Worm (Caenorhabditis elegans) whole organism, L2 larva: ENCODE results near the gene fbxl-4.

ENCODE experiments used
- C34F6.9 ChIP-seq: fragments of 150-350 bp; optimal IDR thresholded peaks from 2 replicates; lab custom pipeline; 2014; ENCODE audit warnings: missing biosample characterization, missing genetic modification characterization
- R02D3.7 ChIP-seq: fragments of 150-350 bp; optimal IDR thresholded peaks from 2 replicates; lab custom pipeline; 2014; ENCODE audit warnings: missing biosample characterization, missing genetic modification characterization
- Y55F3AM.14 ChIP-seq: fragments of 200-800 bp; sonication (Bioruptor generic); optimal IDR thresholded peaks from 2 replicates; lab custom pipeline; 2018; ENCODE audit warnings: mild to moderate bottlenecking, missing genetic modification characterization, missing compliant biosample characterization
- alr-1 ChIP-seq: fragments of 150-350 bp; optimal IDR thresholded peaks from 2 replicates; lab custom pipeline; 2014; ENCODE audit warnings: missing biosample characterization, missing genetic modification characterization
- aly-2 ChIP-seq: fragments of 150-350 bp; optimal IDR thresholded peaks from 2 replicates; lab custom pipeline; 2014; ENCODE audit warnings: missing biosample characterization, missing genetic modification characterization
- ama-1 ChIP-seq: fragments of 150-350 bp; optimal IDR thresholded peaks from 2 replicates; lab custom pipeline; 2018; ENCODE audit warnings: inconsistent platforms
- blmp-1 ChIP-seq: sonication (generic microtip); optimal IDR thresholded peaks from 2 replicates; lab custom pipeline; 2017; ENCODE audit warnings: missing genetic modification characterization, mild to moderate bottlenecking, missing compliant biosample characterization, antibody characterized with exemption, moderate library complexity; ENCODE audit not compliant: insufficient read depth
- ceh-16 ChIP-seq: fragments of 150-350 bp; optimal IDR thresholded peaks from 2 replicates; lab custom pipeline; 2014; ENCODE audit warnings: missing biosample characterization, missing genetic modification characterization
- ceh-82 ChIP-seq: fragments of 150-350 bp; optimal IDR thresholded peaks from 2 replicates; lab custom pipeline; 2014; ENCODE audit warnings: missing biosample characterization, missing genetic modification characterization
- crh-2 ChIP-seq: sonication (generic microtip); optimal IDR thresholded peaks from 2 replicates; lab custom pipeline; 2017; ENCODE audit warnings: missing biosample characterization, missing genetic modification characterization
- dmd-4 ChIP-seq: sonication (generic microtip); optimal IDR thresholded peaks from 2 replicates; lab custom pipeline; 2017; ENCODE audit warnings: missing biosample characterization, missing genetic modification characterization
- egl-27 ChIP-seq: sonication (generic microtip); optimal IDR thresholded peaks from 3 replicates; lab custom pipeline; 2017; ENCODE audit warnings: missing biosample characterization, missing genetic modification reagents, missing genetic modification characterization
- elt-1 ChIP-seq: fragments of 150-350 bp; optimal IDR thresholded peaks from 2 replicates; lab custom pipeline; 2014; ENCODE audit warnings: missing biosample characterization, missing genetic modification characterization
- elt-3 ChIP-seq: sonication (generic microtip); optimal IDR thresholded peaks from 2 replicates; lab custom pipeline; 2017; ENCODE audit warnings: missing biosample characterization, missing genetic modification characterization
- fos-1 ChIP-seq: fragments of 150-350 bp; optimal IDR thresholded peaks from 2 replicates; lab custom pipeline; 2014; ENCODE audit warnings: missing biosample characterization, missing genetic modification characterization
- gmeb-1 ChIP-seq: fragments of 150-350 bp; optimal IDR thresholded peaks from 2 replicates; lab custom pipeline; 2014; ENCODE audit warnings: missing biosample characterization, missing genetic modification characterization
- mbf-1 ChIP-seq: sonication (generic microtip); optimal IDR thresholded peaks from 2 replicates; lab custom pipeline; 2017; ENCODE audit warnings: missing biosample characterization, missing genetic modification characterization
- mdl-1 ChIP-seq, 2 experiments: fragments of 150-350 bp in 1 of 2; sonication (generic microtip) in 1 of 2; optimal IDR thresholded peaks; 2 replicates each; lab custom pipeline; 2017; ENCODE audit warnings: missing biosample characterization in 2 of 2, missing genetic modification characterization in 2 of 2
- nhr-10 ChIP-seq: sonication (generic microtip); optimal IDR thresholded peaks from 2 replicates; lab custom pipeline; 2017; ENCODE audit warnings: missing biosample characterization, missing genetic modification characterization
- nhr-12 ChIP-seq: fragments of 150-350 bp; optimal IDR thresholded peaks from 2 replicates; lab custom pipeline; 2014; ENCODE audit warnings: missing biosample characterization, missing genetic modification characterization
- nhr-129 ChIP-seq: fragments of 150-350 bp; optimal IDR thresholded peaks from 2 replicates; lab custom pipeline; 2014; ENCODE audit warnings: missing biosample characterization, missing genetic modification characterization
- nhr-21 ChIP-seq: fragments of 150-350 bp; optimal IDR thresholded peaks from 2 replicates; lab custom pipeline; 2014; ENCODE audit warnings: missing biosample characterization, missing genetic modification characterization
- nhr-23 ChIP-seq: fragments of 150-350 bp; optimal IDR thresholded peaks from 2 replicates; lab custom pipeline; 2014; ENCODE audit warnings: missing biosample characterization, missing genetic modification reagents, missing genetic modification characterization
- nhr-6 ChIP-seq: fragments of 150-350 bp; optimal IDR thresholded peaks from 2 replicates; lab custom pipeline; 2014; ENCODE audit warnings: missing biosample characterization, missing genetic modification characterization
- nhr-77 ChIP-seq: fragments of 150-350 bp; optimal IDR thresholded peaks from 2 replicates; lab custom pipeline; 2014; ENCODE audit warnings: missing biosample characterization, missing genetic modification characterization
- peb-1 ChIP-seq: fragments of 150-350 bp; optimal IDR thresholded peaks from 2 replicates; lab custom pipeline; 2014; ENCODE audit warnings: missing biosample characterization, missing genetic modification characterization
- sem-4 ChIP-seq: fragments of 150-350 bp; optimal IDR thresholded peaks from 2 replicates; lab custom pipeline; 2014; ENCODE audit warnings: missing biosample characterization, missing genetic modification reagents, missing genetic modification characterization
- skn-1 ChIP-seq: sonication (generic microtip); optimal IDR thresholded peaks from 2 replicates; lab custom pipeline; 2017; ENCODE audit warnings: missing biosample characterization, missing genetic modification characterization
- sma-3 ChIP-seq: sonication (generic microtip); optimal IDR thresholded peaks from 2 replicates; lab custom pipeline; 2016; ENCODE audit warnings: missing genetic modification reagents, missing genetic modification characterization, missing compliant biosample characterization
- sma-9 ChIP-seq, 2 experiments: fragments of 150-350 bp in 1 of 2; sonication (generic microtip) in 1 of 2; optimal IDR thresholded peaks; 2 replicates each; lab custom pipeline; 2014 to 2016; ENCODE audit warnings: missing genetic modification characterization in 2 of 2, mild to moderate bottlenecking in 1 of 2, missing biosample characterization in 1 of 2, missing compliant biosample characterization in 1 of 2, missing genetic modification reagents in 1 of 2, moderate library complexity in 1 of 2
- snpc-4 ChIP-seq: fragments of 150-350 bp; optimal IDR thresholded peaks from 2 replicates; lab custom pipeline; 2014; ENCODE audit warnings: missing biosample characterization, missing genetic modification characterization
- unc-39 ChIP-seq: fragments of 150-350 bp; optimal IDR thresholded peaks from 2 replicates; lab custom pipeline; 2014; ENCODE audit warnings: missing biosample characterization, missing genetic modification characterization
- unc-62 ChIP-seq: fragments of 150-350 bp; optimal IDR thresholded peaks from 2 replicates; lab custom pipeline; 2014; ENCODE audit warnings: missing biosample characterization, missing genetic modification reagents, missing genetic modification characterization
- zag-1 ChIP-seq: fragments of 150-350 bp; optimal IDR thresholded peaks from 2 replicates; lab custom pipeline; 2014; ENCODE audit warnings: missing biosample characterization, missing genetic modification characterization
- ztf-11 ChIP-seq: sonication (generic microtip); optimal IDR thresholded peaks from 2 replicates; lab custom pipeline; 2017; ENCODE audit warnings: missing biosample characterization, missing genetic modification characterization

The fbxl-4 gene

DNA sequence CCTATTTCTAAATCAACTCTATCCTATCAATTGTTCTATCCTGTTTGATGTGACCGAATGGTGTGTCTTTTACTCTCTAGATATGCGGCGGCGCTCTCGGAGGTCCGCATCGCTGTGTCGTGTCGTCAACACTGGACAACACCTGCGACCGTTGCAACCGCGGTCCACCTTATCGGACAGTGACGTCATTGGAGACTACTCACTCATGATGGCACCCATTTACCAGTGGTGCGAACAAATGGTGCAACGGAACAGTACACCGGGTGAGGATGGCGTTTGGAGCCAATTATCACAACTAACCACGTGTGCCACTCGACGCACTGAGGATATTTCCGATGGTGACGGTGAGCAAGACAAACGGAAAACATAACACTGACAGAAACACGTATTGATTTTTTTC, 36.7 kb downstream of the fbxl-4 start:
- TF ChIP-seq nhr-10 (no peak), nhr-6 (no peak), mbf-1 (tag; lab: Kevin White, UChicago) (no peak), R02D3.7 (no peak), nhr-77 (tag; lab: Kevin White, UChicago) (no peak), mdl-1 (tag; optimal IDR thresholded peaks at IDR 0.05; lab: Kevin White, UChicago) (no peak), blmp-1 (tag; lab: Kevin White, UChicago) (no peak), Y55F3AM.14 (GFP tag; lab: Kevin White, UChicago) (no peak), unc-62 (no peak), alr-1 (no peak), elt-1 (tag; lab: Kevin White, UChicago) (no peak), fos-1 (tag; lab: Kevin White, UChicago) (no peak), ceh-82 (tag; lab: Kevin White, UChicago) (no peak), unc-39 (no peak)

DNA sequence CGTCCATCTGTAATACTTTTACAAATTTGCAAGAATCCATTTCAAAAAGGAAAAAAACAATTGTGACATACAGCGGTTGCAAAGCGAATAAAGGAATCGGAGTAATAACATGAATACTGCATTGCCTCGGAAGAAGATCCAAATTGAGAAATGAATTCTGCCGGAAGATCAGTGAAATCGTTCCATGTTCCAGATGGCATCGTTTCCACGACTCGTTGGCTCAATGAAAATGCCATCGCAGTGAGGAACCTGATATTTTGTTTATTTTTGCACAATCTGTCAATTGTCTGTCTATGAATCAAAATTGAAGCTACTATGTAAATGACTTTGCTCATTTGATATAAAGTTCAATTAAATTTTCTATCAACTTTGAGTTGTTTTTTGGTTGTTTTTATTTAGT, 42.0 kb downstream of the fbxl-4 start:
- TF ChIP-seq elt-3 (tag; lab: Kevin White, UChicago): no peak
- no peak for TF ChIP-seq ama-1 (lab: Kevin White, UChicago)
- no peak for TF ChIP-seq nhr-23 (tag; lab: Kevin White, UChicago)
- TF ChIP-seq snpc-4 (tag; lab: Kevin White, UChicago): no peak
- no peak for TF ChIP-seq unc-62
- no peak for TF ChIP-seq sem-4
- TF ChIP-seq sma-9 (GFP tag; optimal IDR thresholded peaks at IDR 0.05; lab: Kevin White, UChicago): no peak
- TF ChIP-seq sma-9 (tag; optimal IDR thresholded peaks at IDR 0.05; lab: Kevin White, UChicago): no peak
- no peak for TF ChIP-seq nhr-129
- no peak for TF ChIP-seq egl-27 (tag; lab: Kevin White, UChicago)
- TF ChIP-seq peb-1 (tag; lab: Kevin White, UChicago): no peak

DNA sequence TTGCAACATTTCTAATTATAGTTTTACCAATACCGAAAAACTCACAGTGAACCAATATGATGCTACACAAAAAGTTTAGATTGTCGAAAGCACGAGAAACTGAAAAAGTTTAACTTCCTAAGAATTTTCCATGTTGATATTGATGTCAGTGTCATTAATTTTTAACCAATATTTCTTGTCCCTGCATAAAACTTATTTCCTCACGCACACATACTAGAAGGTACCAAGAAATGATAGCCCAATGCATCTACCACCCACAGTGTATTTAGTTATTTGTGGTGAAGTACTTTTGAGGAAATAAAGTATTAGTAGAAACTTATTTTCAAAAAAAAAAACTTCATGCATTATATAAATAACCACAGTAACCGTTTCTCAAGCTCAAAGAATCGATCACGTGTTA, 42.8 kb downstream of the fbxl-4 start, which contains the start of gene aexr-2:
TSS of gene aexr-2 (minus strand) at position 101 of the 400 bp plus-strand sequence.
- no peak for TF ChIP-seq Y55F3AM.14 (GFP tag; lab: Kevin White, UChicago)
- no peak for TF ChIP-seq nhr-21 (tag; lab: Kevin White, UChicago)
- no peak for TF ChIP-seq nhr-10
- no peak for TF ChIP-seq blmp-1 (tag; lab: Kevin White, UChicago)
- TF ChIP-seq peb-1 (tag; lab: Kevin White, UChicago): no peak

DNA sequence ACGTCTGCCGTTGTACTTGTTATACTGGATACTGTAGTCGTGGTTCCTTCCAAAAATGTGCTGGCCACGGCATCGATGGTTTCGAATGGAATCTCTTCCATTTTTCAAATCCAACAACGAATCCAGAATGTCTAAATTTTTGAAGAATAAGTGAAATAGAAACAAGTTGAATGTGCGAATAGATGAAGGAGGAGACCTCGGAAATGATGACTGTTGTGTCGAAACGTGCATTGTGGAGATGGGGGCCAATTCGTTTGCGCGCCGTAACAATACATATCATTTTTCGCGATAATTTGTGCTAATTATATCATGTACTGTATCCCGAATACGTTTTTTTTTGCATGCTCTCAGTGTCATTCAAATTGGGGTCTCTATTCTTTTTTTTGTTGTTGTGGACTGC, 46.6 kb downstream of the fbxl-4 start, which contains the start of gene aexr-1:
TSS of gene aexr-1 (minus strand) at position 101 of the 400 bp plus-strand sequence.
- no peak for TF ChIP-seq fos-1 (tag; lab: Kevin White, UChicago)
- no peak for TF ChIP-seq nhr-12 (tag; lab: Kevin White, UChicago)
- TF ChIP-seq Y55F3AM.14 (GFP tag; lab: Kevin White, UChicago): no peak
- TF ChIP-seq ztf-11 (tag; lab: Kevin White, UChicago): no peak
- TF ChIP-seq ceh-16: no peak
- no peak for TF ChIP-seq skn-1 (tag; lab: Kevin White, UChicago)
- TF ChIP-seq zag-1: no peak
- no peak for TF ChIP-seq blmp-1 (tag; lab: Kevin White, UChicago)
- no peak for TF ChIP-seq alr-1
- no peak for TF ChIP-seq sma-3 (GFP tag; lab: Kevin White, UChicago)
- TF ChIP-seq mbf-1 (tag; lab: Kevin White, UChicago): no peak
- TF ChIP-seq gmeb-1 (tag; lab: Kevin White, UChicago): no peak
- no peak for TF ChIP-seq elt-3 (tag; lab: Kevin White, UChicago)
- TF ChIP-seq sma-9 (GFP tag; optimal IDR thresholded peaks at IDR 0.05; lab: Kevin White, UChicago): no peak
- no peak for TF ChIP-seq sma-9 (tag; optimal IDR thresholded peaks at IDR 0.05; lab: Kevin White, UChicago)
- no peak for TF ChIP-seq crh-2
- TF ChIP-seq unc-39: no peak
- TF ChIP-seq C34F6.9: no peak
- no peak for TF ChIP-seq dmd-4 (tag; lab: Kevin White, UChicago)
- no peak for TF ChIP-seq R02D3.7
- no peak for TF ChIP-seq aly-2 (tag; lab: Kevin White, UChicago)

DNA sequence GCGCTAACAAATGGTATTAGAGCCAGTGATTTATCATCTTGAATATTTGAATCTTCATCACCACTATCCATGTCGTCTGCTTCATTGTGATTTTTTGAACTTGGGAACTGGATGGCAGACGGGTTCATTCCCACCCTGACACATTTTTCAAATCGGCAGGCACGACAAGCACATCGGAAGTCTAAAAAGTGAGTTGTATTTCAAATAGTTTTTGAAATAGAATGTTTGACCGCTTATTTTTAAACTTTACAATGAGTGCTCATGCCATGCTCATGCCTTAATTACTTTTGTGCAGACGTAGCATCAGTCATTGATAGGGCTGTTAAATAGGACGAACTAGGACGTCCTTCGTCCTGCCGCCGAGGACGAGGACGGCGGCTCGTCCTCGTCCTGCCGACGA, 49.3 kb downstream of the fbxl-4 start:
- TF ChIP-seq sma-9 (GFP tag; optimal IDR thresholded peaks at IDR 0.05; lab: Kevin White, UChicago) (no peak), sma-9 (tag; optimal IDR thresholded peaks at IDR 0.05; lab: Kevin White, UChicago) (no peak)
